Worm (Caenorhabditis elegans) whole organism, late embryonic: ENCODE measurements around the gene C05G5.5.

Experiments used
- ama-1 ChIP-seq: fragments of 150-350 bp; optimal IDR thresholded peaks from 2 replicates; lab custom pipeline; 2014
- ceh-2 ChIP-seq: sonication (generic microtip); optimal IDR thresholded peaks from 2 replicates; lab custom pipeline; 2016; ENCODE audit warnings: missing genotype, missing genetic modification characterization, missing compliant biosample characterization
- che-1 ChIP-seq: sonication (generic microtip); optimal IDR thresholded peaks from 2 replicates; lab custom pipeline; 2016; ENCODE audit warnings: mild to moderate bottlenecking, missing genetic modification characterization, missing compliant biosample characterization
- elt-2 ChIP-seq: sonication (generic microtip); optimal IDR thresholded peaks from 2 replicates; lab custom pipeline; 2016; ENCODE audit warnings: missing genetic modification reagents, missing genetic modification characterization, missing compliant biosample characterization
- elt-4 ChIP-seq: sonication (generic microtip); optimal IDR thresholded peaks from 2 replicates; lab custom pipeline; 2016; ENCODE audit warnings: missing genetic modification characterization, missing compliant biosample characterization
- ets-4 ChIP-seq: sonication (generic microtip); optimal IDR thresholded peaks from 2 replicates; lab custom pipeline; 2016; ENCODE audit warnings: missing genetic modification characterization, missing compliant biosample characterization
- lim-6 ChIP-seq: sonication (generic microtip); optimal IDR thresholded peaks from 2 replicates; lab custom pipeline; 2016; ENCODE audit warnings: missing genetic modification characterization, missing compliant biosample characterization
- madf-2 ChIP-seq: sonication (generic microtip); optimal IDR thresholded peaks from 2 replicates; lab custom pipeline; 2017; ENCODE audit warnings: missing genetic modification characterization, missing compliant biosample characterization
- mec-3 ChIP-seq: sonication (generic microtip); optimal IDR thresholded peaks from 2 replicates; lab custom pipeline; 2016; ENCODE audit warnings: borderline replicate concordance, missing genetic modification characterization, missing compliant biosample characterization
- nhr-11 ChIP-seq: fragments of 150-350 bp; optimal IDR thresholded peaks from 2 replicates; lab custom pipeline; 2014; ENCODE audit warnings: missing biosample characterization, missing genetic modification characterization
- pha-2 ChIP-seq: sonication (generic microtip); optimal IDR thresholded peaks from 2 replicates; lab custom pipeline; 2017; ENCODE audit warnings: mild to moderate bottlenecking, missing genetic modification characterization, missing compliant biosample characterization
- tbx-7 ChIP-seq: sonication (generic microtip); optimal IDR thresholded peaks from 2 replicates; lab custom pipeline; 2016; ENCODE audit warnings: missing genotype, missing genetic modification characterization, missing compliant biosample characterization
- unc-42 ChIP-seq: sonication (generic microtip); optimal IDR thresholded peaks from 2 replicates; lab custom pipeline; 2016; ENCODE audit warnings: missing genotype, missing genetic modification characterization, missing compliant biosample characterization

ce11 chrX:14806936-14807335 is 46.0 kb upstream of the C05G5.5 start, which contains the start of gene F42D1.4:
- TF ChIP-seq che-1 (tag; lab: Kevin White, UChicago) (no peak), mec-3 (tag; lab: Kevin White, UChicago) (no peak), elt-2 (tag; lab: Kevin White, UChicago) (no peak), lim-6 (tag; lab: Kevin White, UChicago) (no peak), tbx-7 (tag; lab: Kevin White, UChicago) (no peak), nhr-11 (no peak), ets-4 (tag; lab: Kevin White, UChicago) (no peak), ama-1 (no peak), madf-2 (tag; lab: Kevin White, UChicago) (no peak), unc-42 (tag; lab: Kevin White, UChicago) (no peak), pha-2 (tag; lab: Kevin White, UChicago) (no peak), ceh-2 (no peak), elt-4 (tag; lab: Kevin White, UChicago) (no peak)
